Fruit fly (Drosophila melanogaster): Measurements from ENCODE around the gene Ns3.

Gene Ns3

DNA sequence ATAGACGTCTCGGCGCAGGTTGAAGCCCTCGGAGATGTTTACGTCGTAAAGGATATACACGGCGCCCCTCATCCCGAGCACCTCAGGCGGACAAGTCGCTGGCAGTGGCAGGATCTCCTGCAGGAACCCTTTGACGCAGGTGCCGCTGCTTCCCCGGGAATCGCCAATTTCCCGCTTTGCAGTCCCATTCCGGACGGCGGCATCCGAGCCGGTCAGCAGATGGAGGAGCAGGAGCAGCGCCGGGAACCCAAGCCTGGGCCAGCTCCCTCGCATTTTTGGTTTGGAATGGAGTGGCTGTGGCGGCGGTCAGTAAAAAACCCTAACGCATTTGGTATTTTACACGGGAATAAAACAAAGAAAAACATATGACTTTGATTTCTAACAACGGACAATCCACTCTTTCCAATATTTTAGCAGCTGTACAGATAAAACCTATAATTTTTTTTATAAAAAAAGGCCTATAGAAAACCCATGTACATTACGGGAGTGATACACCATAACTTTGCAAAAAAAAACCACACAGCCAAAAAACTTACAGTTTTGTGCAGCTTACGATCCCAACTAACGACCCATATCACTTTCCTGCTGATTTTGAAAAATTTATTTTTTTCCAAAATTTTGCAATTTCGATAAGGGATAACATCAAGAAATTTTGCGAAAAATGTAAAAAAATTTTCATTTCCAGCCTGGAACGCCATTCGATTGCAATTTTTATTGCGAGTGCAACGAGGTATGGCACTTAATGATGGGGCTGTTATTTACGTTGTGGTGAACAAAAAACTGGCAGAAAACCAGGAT is 1.9 kb upstream of the Ns3 start, which contains the start of the genes O-fut2 and CG14777:
Gene O-fut2 (minus strand): TSS at position 290 of the 798 bp plus-strand sequence.
Gene CG14777 (plus strand): TSS at position 428 of the 798 bp plus-strand sequence.
- TF ChIP-seq CG8478 (optimal IDR thresholded peaks at IDR 0.05) (no peak), CTCF (optimal IDR thresholded peaks at IDR 0.05) (no peak)

DNA sequence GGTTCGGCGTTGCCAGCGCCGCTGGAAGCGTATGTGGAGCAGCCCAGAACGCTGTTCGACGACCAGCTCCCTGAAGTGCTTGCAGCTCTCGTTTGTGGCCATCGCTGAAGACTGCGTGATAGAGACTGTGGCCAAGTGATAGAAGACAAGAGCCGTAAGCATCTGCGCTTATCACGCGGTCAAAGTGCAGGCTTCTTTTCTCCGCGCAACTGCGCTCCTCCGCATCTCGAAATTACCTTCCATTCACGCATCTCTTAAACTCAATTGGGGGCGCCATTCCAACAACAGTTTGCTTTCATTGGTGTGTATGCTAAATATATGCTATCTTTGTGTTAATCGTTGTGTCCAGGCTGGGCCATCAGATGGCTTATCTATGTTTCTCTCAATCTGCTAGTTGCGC is 2.5 kb downstream of the Ns3 start, which contains the start of gene CG14787:
Gene CG14787 (minus strand): TSS at position 133 of the 400 bp plus-strand sequence.
- TF ChIP-seq CTCF (optimal IDR thresholded peaks at IDR 0.05) (no peak), CG8478 (optimal IDR thresholded peaks at IDR 0.05) (no peak)

DNA sequence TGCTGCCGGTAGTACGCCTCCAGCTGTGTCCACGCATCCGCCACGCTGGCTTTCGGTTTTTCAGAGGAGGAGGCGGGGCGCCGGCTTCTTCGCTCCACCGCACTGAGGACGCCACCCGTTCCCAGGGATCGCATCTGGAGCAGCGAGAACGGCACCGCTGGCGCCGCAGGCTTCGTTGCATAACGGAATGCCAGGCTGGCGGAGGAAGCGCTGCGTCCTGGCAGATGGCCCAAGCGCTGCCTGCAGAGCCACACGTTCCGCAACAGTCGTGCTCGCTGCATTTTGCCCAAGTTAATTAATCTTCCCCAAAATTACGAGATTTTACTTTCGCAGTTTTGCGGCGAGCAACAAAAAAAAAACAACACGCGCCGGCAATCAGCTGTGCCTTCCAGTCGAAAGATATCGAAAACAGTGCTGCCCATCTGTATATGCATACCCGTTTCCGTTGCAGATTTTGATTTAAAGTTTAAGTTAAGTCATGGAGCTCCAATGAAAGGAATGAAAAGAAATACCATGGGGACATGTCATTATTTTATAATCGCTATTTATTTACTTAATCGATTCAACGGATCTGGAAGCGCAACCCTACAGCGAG is 3.6 kb downstream of the Ns3 start, which contains the start of gene Lrpprc2:
Gene Lrpprc2 (minus strand): TSS at position 340 of the 595 bp plus-strand sequence.
- no peak for TF ChIP-seq CTCF (optimal IDR thresholded peaks at IDR 0.05)

DNA sequence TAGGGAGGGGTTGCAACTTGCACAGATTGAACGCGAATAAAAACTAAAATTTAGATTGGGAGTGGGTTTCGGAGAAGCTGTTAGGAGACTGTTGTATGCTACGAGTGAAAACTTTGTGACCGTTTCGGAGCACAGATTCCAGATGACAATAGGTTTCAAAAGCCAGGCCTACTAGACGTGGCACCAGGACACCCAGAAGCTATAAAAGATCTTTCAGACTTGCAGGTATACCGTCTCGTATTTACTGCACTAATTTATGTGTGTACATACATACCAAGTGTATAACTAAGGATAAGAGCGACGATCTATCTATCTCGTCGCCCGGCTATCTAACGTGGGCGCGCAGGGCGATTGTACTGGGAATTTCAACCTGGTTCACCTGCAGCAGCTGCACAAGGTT is 7.1 kb downstream of the Ns3 start, which contains the start of gene CG14785:
Gene CG14785 (minus strand): TSS at position 101 of the 400 bp plus-strand sequence.
- TF ChIP-seq CTCF (optimal IDR thresholded peaks at IDR 0.05) (no peak), CG8478 (optimal IDR thresholded peaks at IDR 0.05) (no peak)

DNA sequence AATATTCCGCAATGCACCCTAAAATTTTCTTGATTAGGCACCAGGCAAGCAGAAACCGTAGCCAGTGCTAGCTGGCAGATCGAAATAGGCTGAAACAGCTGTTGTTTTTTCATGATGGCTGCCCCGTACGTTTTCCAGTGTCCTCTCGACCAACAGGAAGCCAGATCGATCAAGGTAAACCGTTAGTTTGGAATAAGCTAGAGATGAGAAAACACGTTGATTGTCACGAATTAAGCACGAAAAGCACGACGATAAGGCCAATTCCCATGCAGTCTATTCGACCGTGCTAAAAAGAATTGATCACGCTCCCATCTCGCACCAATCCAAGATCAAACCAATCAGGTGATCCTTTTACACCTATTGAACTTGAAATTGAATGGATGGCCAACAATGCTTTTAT is 9.2 kb downstream of the Ns3 start:
- TF ChIP-seq CTCF (optimal IDR thresholded peaks at IDR 0.05) (no peak), CG8478 (optimal IDR thresholded peaks at IDR 0.05) (no peak)

DNA sequence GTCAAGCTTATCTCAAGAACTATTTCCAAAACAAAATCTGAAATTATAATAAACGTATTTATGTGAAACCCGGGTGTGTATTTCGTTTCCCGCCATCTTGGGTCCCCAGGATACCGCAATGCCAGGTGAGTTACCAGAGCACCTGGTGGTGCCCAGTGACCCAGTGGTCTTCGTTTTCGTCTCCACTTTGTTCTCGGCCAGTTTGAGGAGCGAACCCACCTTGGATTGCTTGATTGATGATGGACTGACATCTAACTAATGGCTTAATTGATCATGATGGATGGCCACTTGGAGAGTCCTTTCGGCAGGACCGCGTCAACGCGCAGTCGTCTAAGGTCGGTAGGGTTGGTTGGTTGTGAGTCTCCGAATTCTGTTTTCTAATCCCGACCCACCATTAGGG is 11.9 kb downstream of the Ns3 start, which contains the start of gene Gr2a:
Gene Gr2a (plus strand): TSS at position 301 of the 400 bp plus-strand sequence.
- TF ChIP-seq CTCF (optimal IDR thresholded peaks at IDR 0.05) (no peak), CG8478 (optimal IDR thresholded peaks at IDR 0.05) (no peak)

DNA sequence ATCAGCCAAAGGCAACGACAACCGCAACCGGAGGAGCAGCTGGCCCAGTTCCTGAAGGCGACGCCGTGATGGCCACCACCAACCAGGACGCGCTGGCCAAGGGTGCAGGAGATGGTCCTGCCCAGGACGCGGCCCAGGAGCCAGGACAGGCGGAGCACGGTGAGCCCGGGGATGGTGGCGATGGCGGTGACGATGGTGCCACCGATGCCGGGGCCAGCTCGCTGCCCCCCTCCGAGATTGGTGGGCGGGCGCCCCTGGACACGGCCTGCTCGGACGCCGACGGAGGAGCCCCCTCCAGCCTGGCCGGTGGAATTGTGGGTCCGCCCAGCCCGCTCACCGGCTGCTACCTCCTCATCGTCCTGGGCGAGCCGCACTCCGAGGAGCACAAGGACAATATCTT is 49.8 kb downstream of the Ns3 start:
- TF ChIP-seq CTCF (optimal IDR thresholded peaks at IDR 0.05): no peak
- TF ChIP-seq CG8478 (optimal IDR thresholded peaks at IDR 0.05): no peak

All from S2 (cell line).